Worm (Caenorhabditis elegans) whole organism, L2 larva: ENCODE results near the gene Y41E3.19.

Experiments used
- F13H6.1 ChIP-seq: sonication (generic microtip); optimal IDR thresholded peaks from 2 replicates; lab custom pipeline; 2016; ENCODE audit warnings: missing genetic modification characterization, missing compliant biosample characterization
- Y55F3AM.14 ChIP-seq: fragments of 200-800 bp; sonication (Bioruptor generic); optimal IDR thresholded peaks from 2 replicates; lab custom pipeline; 2018; ENCODE audit warnings: mild to moderate bottlenecking, missing genetic modification characterization, missing compliant biosample characterization
- ama-1 ChIP-seq: fragments of 150-350 bp; optimal IDR thresholded peaks from 2 replicates; lab custom pipeline; 2018; ENCODE audit warnings: inconsistent platforms
- ceh-82 ChIP-seq: fragments of 150-350 bp; optimal IDR thresholded peaks from 2 replicates; lab custom pipeline; 2014; ENCODE audit warnings: missing biosample characterization, missing genetic modification characterization
- fos-1 ChIP-seq: fragments of 150-350 bp; optimal IDR thresholded peaks from 2 replicates; lab custom pipeline; 2014; ENCODE audit warnings: missing biosample characterization, missing genetic modification characterization
- lsy-2 ChIP-seq, 2 experiments: fragments of 150-350 bp in 1 of 2; sonication (generic microtip) in 1 of 2; optimal IDR thresholded peaks; 2 replicates each; lab custom pipeline; 2014 to 2017; ENCODE audit warnings: missing biosample characterization in 2 of 2, missing genetic modification characterization in 2 of 2
- mdl-1 ChIP-seq, 2 experiments: fragments of 150-350 bp in 1 of 2; sonication (generic microtip) in 1 of 2; optimal IDR thresholded peaks; 2 replicates each; lab custom pipeline; 2017; ENCODE audit warnings: missing biosample characterization in 2 of 2, missing genetic modification characterization in 2 of 2
- nhr-11 ChIP-seq: fragments of 150-350 bp; optimal IDR thresholded peaks from 2 replicates; lab custom pipeline; 2014; ENCODE audit warnings: missing biosample characterization, missing genetic modification characterization
- nhr-12 ChIP-seq: fragments of 150-350 bp; optimal IDR thresholded peaks from 2 replicates; lab custom pipeline; 2014; ENCODE audit warnings: missing biosample characterization, missing genetic modification characterization
- snpc-4 ChIP-seq: fragments of 150-350 bp; optimal IDR thresholded peaks from 2 replicates; lab custom pipeline; 2014; ENCODE audit warnings: missing biosample characterization, missing genetic modification characterization
- unc-39 ChIP-seq: fragments of 150-350 bp; optimal IDR thresholded peaks from 2 replicates; lab custom pipeline; 2014; ENCODE audit warnings: missing biosample characterization, missing genetic modification characterization

- TF ChIP-seq ceh-82 (tag; lab: Kevin White, UChicago) (no peak), lsy-2 (tag; optimal IDR thresholded peaks at IDR 0.05; lab: Kevin White, UChicago) (no peak), F13H6.1 (tag; lab: Kevin White, UChicago) (no peak), nhr-11 (tag; lab: Kevin White, UChicago) (no peak), fos-1 (tag; lab: Kevin White, UChicago) (no peak), unc-39 (tag; lab: Kevin White, UChicago) (no peak), nhr-12 (tag; lab: Kevin White, UChicago) (no peak), ama-1 (no peak), Y55F3AM.14 (GFP tag; lab: Kevin White, UChicago) (no peak), snpc-4 (tag; lab: Kevin White, UChicago) (no peak), mdl-1 (tag; optimal IDR thresholded peaks at IDR 0.05; lab: Kevin White, UChicago) (no peak)
Observed at ce11 chrIV:15008200-15008599, 47.7 kb upstream of the Y41E3.19 start.
